Worm (Caenorhabditis elegans): ENCODE results near the gene lido-16.

The lido-16 gene

ce11 chrII:6493709-6494326, 9.0 kb upstream of the lido-16 start:
- no peak for TF ChIP-seq sox-2 (GFP tag; IDR thresholded peaks at IDR 0.05)
- no peak for TF ChIP-seq F13H6.1 (tag; optimal IDR thresholded peaks at IDR 0.05)
- no peak for TF ChIP-seq ceh-22 (tag; optimal IDR thresholded peaks at IDR 0.05)
- no peak for TF ChIP-seq pha-4 (tag; optimal IDR thresholded peaks at IDR 0.05)
- TF ChIP-seq nhr-11 (tag; optimal IDR thresholded peaks at IDR 0.05): no peak

ce11 chrII:6493139-6493538, 8.4 kb upstream of the lido-16 start:
- TF ChIP-seq unc-42 (tag; optimal IDR thresholded peaks at IDR 0.05): peak; percentile 84
- no peak for TF ChIP-seq ceh-45 (GFP tag; IDR thresholded peaks at IDR 0.05)

ce11 chrII:6491817-6492452, 7.2 kb upstream of the lido-16 start, which contains the start of the genes T28D9.11 and T28D9.1:
T28D9.11 (minus strand) TSS chrII:6491993.
T28D9.1 (plus strand) TSS chrII:6492402.
- TF ChIP-seq ceh-22 (tag; optimal IDR thresholded peaks at IDR 0.05): peak; percentile 19
- peak; percentile 80 for TF ChIP-seq ceh-31 (tag; optimal IDR thresholded peaks at IDR 0.05)
- TF ChIP-seq sox-2 (GFP tag; IDR thresholded peaks at IDR 0.05): 0 out of 2 replicates have a peak, but pooled peaks have one; percentile 10
- no peak for TF ChIP-seq ceh-30 (tag; optimal IDR thresholded peaks at IDR 0.05)
- no peak for TF ChIP-seq pax-1 (tag; optimal IDR thresholded peaks at IDR 0.05)
- TF ChIP-seq gmeb-2 (tag; optimal IDR thresholded peaks at IDR 0.05): no peak
- TF ChIP-seq zip-5 (tag; optimal IDR thresholded peaks at IDR 0.05): peak; percentile 19
- peak; percentile 10 for TF ChIP-seq fkh-10 (GFP tag; optimal IDR thresholded peaks at IDR 0.05)
- TF ChIP-seq lin-11 (tag; optimal IDR thresholded peaks at IDR 0.05): no peak
- peak; percentile 12 for TF ChIP-seq fkh-6 (tag; optimal IDR thresholded peaks at IDR 0.05)
- TF ChIP-seq tbx-7 (tag; optimal IDR thresholded peaks at IDR 0.05): no peak
- TF ChIP-seq pha-4 (tag; optimal IDR thresholded peaks at IDR 0.05): no peak
- TF ChIP-seq unc-86 (tag; optimal IDR thresholded peaks at IDR 0.05): no peak
- no peak for TF ChIP-seq hlh-15 (tag; optimal IDR thresholded peaks at IDR 0.05)
- peak; percentile 16 for TF ChIP-seq hlh-6 (tag; optimal IDR thresholded peaks at IDR 0.05)
- no peak for TF ChIP-seq ceh-24 (tag; optimal IDR thresholded peaks at IDR 0.05)
- peak; percentile 82 for TF ChIP-seq ceh-34 (tag; optimal IDR thresholded peaks at IDR 0.05)
- TF ChIP-seq mec-3 (tag; optimal IDR thresholded peaks at IDR 0.05; ENCODE audit: borderline replicate concordance): no peak
- no peak for TF ChIP-seq pha-2 (tag; optimal IDR thresholded peaks at IDR 0.05)
- TF ChIP-seq pag-3 (tag; optimal IDR thresholded peaks at IDR 0.05; ENCODE audit: borderline replicate concordance): no peak
- TF ChIP-seq pqm-1 (tag; optimal IDR thresholded peaks at IDR 0.05): no peak
- peak; percentile 5 for TF ChIP-seq dve-1 (tag; optimal IDR thresholded peaks at IDR 0.05)
- peak; percentile 27 for TF ChIP-seq ets-4 (tag; optimal IDR thresholded peaks at IDR 0.05)
- TF ChIP-seq ceh-6 (GFP tag; optimal IDR thresholded peaks at IDR 0.05): peak; percentile 31
- no peak for TF ChIP-seq F13H6.1 (tag; optimal IDR thresholded peaks at IDR 0.05)
- no peak for TF ChIP-seq hlh-13 (GFP tag; optimal IDR thresholded peaks at IDR 0.05)
- TF ChIP-seq T23F11.4 (GFP tag; optimal IDR thresholded peaks at IDR 0.05): peak; percentile 38
- TF ChIP-seq ceh-9 (tag; optimal IDR thresholded peaks at IDR 0.05): no peak
- TF ChIP-seq sdc-2 (tag; optimal IDR thresholded peaks at IDR 0.05): peak; percentile 37
- TF ChIP-seq hlh-8 (tag; optimal IDR thresholded peaks at IDR 0.05): no peak
- no peak for TF ChIP-seq elt-4 (tag; optimal IDR thresholded peaks at IDR 0.05)
- no peak for TF ChIP-seq ceh-48 (tag; optimal IDR thresholded peaks at IDR 0.05)
- no peak for TF ChIP-seq madf-2 (tag; optimal IDR thresholded peaks at IDR 0.05)
- no peak for TF ChIP-seq npax-4 (tag; optimal IDR thresholded peaks at IDR 0.05)
- no peak for TF ChIP-seq nhr-232 (tag; optimal IDR thresholded peaks at IDR 0.05)
- TF ChIP-seq ttx-3 (tag; optimal IDR thresholded peaks at IDR 0.05): no peak
- peak; percentile 67 for TF ChIP-seq tbx-2 (tag; optimal IDR thresholded peaks at IDR 0.05)
- no peak for TF ChIP-seq ama-1 (optimal IDR thresholded peaks at IDR 0.05)
- peak; percentile 41 for TF ChIP-seq ref-2 (tag; optimal IDR thresholded peaks at IDR 0.05)
- peak; percentile 64 for TF ChIP-seq nfya-1 (tag; optimal IDR thresholded peaks at IDR 0.05)
- TF ChIP-seq ceh-18 (tag; optimal IDR thresholded peaks at IDR 0.05): peak; percentile 27
- TF ChIP-seq fax-1 (tag; optimal IDR thresholded peaks at IDR 0.05): peak; percentile 32
- peak; percentile 61 for TF ChIP-seq syd-9 (tag; optimal IDR thresholded peaks at IDR 0.05)
- no peak for TF ChIP-seq rnt-1 (tag; optimal IDR thresholded peaks at IDR 0.05)
- TF ChIP-seq pros-1 (tag; optimal IDR thresholded peaks at IDR 0.05): peak; percentile 49

Measured in whole organism, late embryonic.